Worm (Caenorhabditis elegans) whole organism, young adult: ENCODE data around the gene fbxl-1.

Experiments
- B0035.1 ChIP-seq: sonication (generic microtip); optimal IDR thresholded peaks from 2 replicates; lab custom pipeline; 2016; ENCODE audit warnings: missing genetic modification characterization, mild to moderate bottlenecking, missing compliant biosample characterization, missing genotype, missing genetic modification reagents
- B0336.3 ChIP-seq: fragments of 200-800 bp; sonication (Bioruptor generic); IDR thresholded peaks from 2 replicates; pipeline ENCODE4 v1.3.6; 2022; ENCODE audit warnings: missing genetic modification characterization, missing compliant biosample characterization
- F23B12.7 ChIP-seq: sonication (generic microtip); optimal IDR thresholded peaks from 2 replicates; lab custom pipeline; 2017; ENCODE audit warnings: missing genetic modification characterization, mild to moderate bottlenecking, missing compliant biosample characterization, antibody characterized with exemption, moderate library complexity; ENCODE audit not compliant: insufficient read depth
- F39B2.1 ChIP-seq: fragments of 200-800 bp; sonication (Bioruptor generic); IDR thresholded peaks from 2 replicates; pipeline ENCODE4 v1.3.6; 2022; ENCODE audit warnings: missing genetic modification reagents, missing genetic modification characterization, missing compliant biosample characterization
- F55B11.4 ChIP-seq: sonication (generic microtip); optimal IDR thresholded peaks from 2 replicates; lab custom pipeline; 2016; ENCODE audit warnings: missing compliant biosample characterization, missing genetic modification characterization, borderline replicate concordance; ENCODE audit not compliant: insufficient read depth
- K11D2.4 ChIP-seq: fragments of 200-800 bp; sonication (Bioruptor generic); IDR thresholded peaks from 2 replicates; pipeline ENCODE4 v1.3.6; 2022; ENCODE audit warnings: missing genetic modification reagents, missing genetic modification characterization, missing compliant biosample characterization
- T26A5.8 ChIP-seq: sonication (generic microtip); optimal IDR thresholded peaks from 2 replicates; lab custom pipeline; 2016; ENCODE audit warnings: missing genetic modification characterization, missing compliant biosample characterization
- Y53F4B.3 ChIP-seq: fragments of 200-800 bp; sonication (Bioruptor generic); IDR thresholded peaks from 2 replicates; pipeline ENCODE4 v1.3.6; 2022; ENCODE audit warnings: missing genetic modification reagents, missing genetic modification characterization, missing compliant biosample characterization
- Y79H2A.3 ChIP-seq: fragments of 200-800 bp; sonication (Bioruptor generic); conservative IDR thresholded peaks from 2 replicates; pipeline ENCODE4 v1.3.6; 2022; ENCODE audit warnings: missing genetic modification reagents, missing genetic modification characterization, missing compliant biosample characterization
- ZK185.1 ChIP-seq: sonication (generic microtip); optimal IDR thresholded peaks from 2 replicates; lab custom pipeline; 2016; ENCODE audit warnings: mild to moderate bottlenecking, missing genetic modification characterization, missing compliant biosample characterization; ENCODE audit not compliant: poor library complexity, severe bottlenecking
- akir-1 ChIP-seq: fragments of 200-800 bp; sonication (Bioruptor generic); optimal IDR thresholded peaks from 2 replicates; lab custom pipeline; 2018; ENCODE audit warnings: mild to moderate bottlenecking, missing genetic modification characterization, moderate library complexity, missing compliant biosample characterization
- ama-1 ChIP-seq, 3 experiments: fragments of 150-350 bp in 1 of 3; sonication (generic microtip) in 2 of 3; optimal IDR thresholded peaks; 2 replicates each; lab custom pipeline; 2014 to 2018; ENCODE audit warnings: missing biosample characterization in 2 of 3, missing genetic modification characterization in 2 of 3, missing genetic modification reagents in 2 of 3
- aptf-2 ChIP-seq: fragments of 200-800 bp; sonication (Bioruptor generic); conservative IDR thresholded peaks from 2 replicates; pipeline ENCODE4 v1.3.6; 2022; ENCODE audit warnings: missing genetic modification reagents, missing genetic modification characterization, missing compliant biosample characterization
- athp-1 ChIP-seq: sonication (generic microtip); optimal IDR thresholded peaks from 2 replicates; lab custom pipeline; 2017; ENCODE audit warnings: mild to moderate bottlenecking, missing genetic modification characterization, missing compliant biosample characterization
- attf-3 ChIP-seq: fragments of 200-800 bp; sonication (Bioruptor generic); conservative IDR thresholded peaks from 2 replicates; pipeline ENCODE4 v1.3.6; 2022; ENCODE audit warnings: missing genetic modification reagents, missing genetic modification characterization, missing compliant biosample characterization
- attf-5 ChIP-seq: fragments of 200-800 bp; sonication (Bioruptor generic); optimal IDR thresholded peaks from 2 replicates; lab custom pipeline; 2018; ENCODE audit warnings: mild to moderate bottlenecking, missing genetic modification characterization, missing compliant biosample characterization
- attf-6 ChIP-seq: fragments of 200-800 bp; sonication (Bioruptor generic); IDR thresholded peaks from 2 replicates; pipeline ENCODE4 v1.3.6; 2022; ENCODE audit warnings: missing genetic modification reagents, missing genetic modification characterization, missing compliant biosample characterization
- cebp-1 ChIP-seq, 2 experiments: fragments of 200-800 bp in 1 of 2; sonication (Bioruptor generic) in 1 of 2; sonication (generic microtip) in 1 of 2; IDR thresholded peaks in 1 of 2; optimal IDR thresholded peaks in 1 of 2; 2 replicates each; pipeline versions ENCODE4 v1.3.6 to Lab custom; 2017 to 2022; ENCODE audit warnings: missing compliant biosample characterization in 2 of 2, missing genetic modification characterization in 2 of 2, mild to moderate bottlenecking in 1 of 2, missing genetic modification reagents in 1 of 2, moderate library complexity in 1 of 2
- cebp-2 ChIP-seq: fragments of 200-800 bp; sonication (Bioruptor generic); IDR thresholded peaks from 2 replicates; pipeline ENCODE4 v1.3.6; 2022; ENCODE audit warnings: missing genetic modification characterization, missing compliant biosample characterization
- ceh-58 ChIP-seq: fragments of 200-800 bp; sonication (Bioruptor generic); IDR thresholded peaks from 2 replicates; pipeline ENCODE4 v1.3.6; 2022; ENCODE audit warnings: missing genetic modification characterization, missing compliant biosample characterization
- die-1 ChIP-seq: sonication (generic microtip); optimal IDR thresholded peaks from 2 replicates; lab custom pipeline; 2016; ENCODE audit warnings: missing genotype, mild to moderate bottlenecking, missing genetic modification characterization, missing compliant biosample characterization
- dox-1 ChIP-seq: fragments of 200-800 bp; sonication (Bioruptor generic); IDR thresholded peaks from 2 replicates; pipeline ENCODE4 v1.3.6; 2022; ENCODE audit warnings: missing genetic modification reagents, missing genetic modification characterization, missing compliant biosample characterization
- efl-1 ChIP-seq: fragments of 150-350 bp; optimal IDR thresholded peaks from 2 replicates; lab custom pipeline; 2014; ENCODE audit warnings: missing biosample characterization, missing genetic modification reagents, missing genetic modification characterization
- egrh-3 ChIP-seq: fragments of 200-800 bp; sonication (Bioruptor generic); IDR thresholded peaks from 2 replicates; pipeline ENCODE4 v1.3.6; 2022; ENCODE audit warnings: missing genetic modification reagents, missing genetic modification characterization, missing compliant biosample characterization
- ekl-4 ChIP-seq: fragments of 200-800 bp; sonication (Bioruptor generic); IDR thresholded peaks from 2 replicates; pipeline ENCODE4 v1.3.6; 2022; ENCODE audit warnings: missing genetic modification reagents, missing genetic modification characterization, missing compliant biosample characterization
- ets-4 ChIP-seq: fragments of 200-800 bp; sonication (Bioruptor generic); optimal IDR thresholded peaks from 2 replicates; lab custom pipeline; 2018; ENCODE audit warnings: mild to moderate bottlenecking, missing genetic modification characterization, missing compliant biosample characterization
- hlh-12 ChIP-seq: sonication (generic microtip); optimal IDR thresholded peaks from 2 replicates; lab custom pipeline; 2016; ENCODE audit warnings: missing genetic modification characterization, missing compliant biosample characterization
- hmg-1.2 ChIP-seq: fragments of 200-800 bp; sonication (Bioruptor generic); IDR thresholded peaks from 2 replicates; pipeline ENCODE4 v1.3.6; 2022; ENCODE audit warnings: missing genetic modification reagents, missing genetic modification characterization, missing compliant biosample characterization
- hsf-1 ChIP-seq: fragments of 200-800 bp; sonication (Bioruptor generic); IDR thresholded peaks from 2 replicates; pipeline ENCODE4 v1.3.6; 2022; ENCODE audit warnings: missing genetic modification reagents, missing genetic modification characterization, missing compliant biosample characterization
- lag-1 ChIP-seq: fragments of 200-800 bp; sonication (Bioruptor generic); IDR thresholded peaks from 2 replicates; pipeline ENCODE4 v1.3.6; 2022; ENCODE audit warnings: missing genetic modification reagents, missing genetic modification characterization, missing compliant biosample characterization
- let-526 ChIP-seq: fragments of 200-800 bp; sonication (Bioruptor generic); IDR thresholded peaks from 2 replicates; pipeline ENCODE4 v1.3.6; 2022; ENCODE audit warnings: missing genetic modification reagents, missing genetic modification characterization, missing compliant biosample characterization
- let-607 ChIP-seq, 2 experiments: fragments of 200-800 bp in 1 of 2; sonication (Bioruptor generic) in 1 of 2; sonication (generic microtip) in 1 of 2; optimal IDR thresholded peaks; 2 replicates each; lab custom pipeline; 2016 to 2018; ENCODE audit warnings: mild to moderate bottlenecking in 2 of 2, missing compliant biosample characterization in 2 of 2, missing genetic modification characterization in 2 of 2, moderate library complexity in 2 of 2, missing genotype in 1 of 2
- lin-26 ChIP-seq: fragments of 200-800 bp; sonication (Bioruptor generic); IDR thresholded peaks from 2 replicates; pipeline ENCODE4 v1.3.6; 2022; ENCODE audit warnings: missing genetic modification reagents, missing genetic modification characterization, missing compliant biosample characterization
- lin-54 ChIP-seq: fragments of 200-800 bp; sonication (Bioruptor generic); optimal IDR thresholded peaks from 2 replicates; lab custom pipeline; 2018; ENCODE audit warnings: mild to moderate bottlenecking, missing genetic modification characterization, missing compliant biosample characterization
- lsy-27 ChIP-seq: sonication (generic microtip); optimal IDR thresholded peaks from 2 replicates; lab custom pipeline; 2017; ENCODE audit warnings: missing genetic modification characterization, mild to moderate bottlenecking, missing compliant biosample characterization, antibody characterized with exemption, missing genotype, borderline replicate concordance; ENCODE audit not compliant: insufficient read depth
- madf-6 ChIP-seq: fragments of 200-800 bp; sonication (Bioruptor generic); IDR thresholded peaks from 2 replicates; pipeline ENCODE4 v1.3.6; 2022; ENCODE audit warnings: missing genetic modification reagents, missing genetic modification characterization, missing compliant biosample characterization
- mcd-1 ChIP-seq: fragments of 200-800 bp; sonication (Bioruptor generic); IDR thresholded peaks from 2 replicates; pipeline ENCODE4 v1.3.6; 2022; ENCODE audit warnings: missing genetic modification reagents, missing genetic modification characterization, missing compliant biosample characterization
- mxl-1 ChIP-seq: sonication (generic microtip); optimal IDR thresholded peaks from 2 replicates; lab custom pipeline; 2016; ENCODE audit warnings: missing genetic modification characterization, missing compliant biosample characterization
- nhr-27 ChIP-seq: fragments of 200-800 bp; sonication (Bioruptor generic); optimal IDR thresholded peaks from 2 replicates; lab custom pipeline; 2018; ENCODE audit warnings: mild to moderate bottlenecking, missing genetic modification characterization, moderate library complexity, missing compliant biosample characterization
- nhr-80 ChIP-seq: sonication (generic microtip); optimal IDR thresholded peaks from 2 replicates; lab custom pipeline; 2016; ENCODE audit warnings: missing genetic modification characterization, missing compliant biosample characterization
- sdz-38 ChIP-seq: sonication (generic microtip); optimal IDR thresholded peaks from 2 replicates; lab custom pipeline; 2016; ENCODE audit warnings: missing genotype, missing genetic modification characterization, missing compliant biosample characterization
- snpc-3.4 ChIP-seq: sonication (generic microtip); optimal IDR thresholded peaks from 2 replicates; lab custom pipeline; 2017; ENCODE audit warnings: missing genetic modification characterization, mild to moderate bottlenecking, missing compliant biosample characterization, antibody characterized with exemption, moderate library complexity, missing genotype, missing genetic modification reagents
- tbp1 ChIP-seq: fragments of 200-800 bp; sonication (Bioruptor generic); optimal IDR thresholded peaks from 2 replicates; lab custom pipeline; 2018; ENCODE audit warnings: mild to moderate bottlenecking, missing genetic modification characterization, missing compliant biosample characterization
- zfh-2 ChIP-seq: fragments of 200-800 bp; sonication (Bioruptor generic); conservative IDR thresholded peaks from 2 replicates; pipeline ENCODE4 v1.3.6; 2022; ENCODE audit warnings: missing genetic modification reagents, missing genetic modification characterization, missing compliant biosample characterization
- ztf-18 ChIP-seq: sonication (generic microtip); optimal IDR thresholded peaks from 2 replicates; lab custom pipeline; 2016; ENCODE audit warnings: missing genotype, mild to moderate bottlenecking, missing genetic modification characterization, missing compliant biosample characterization
- ztf-22 ChIP-seq: fragments of 200-800 bp; sonication (Bioruptor generic); optimal IDR thresholded peaks from 2 replicates; lab custom pipeline; 2018; ENCODE audit warnings: mild to moderate bottlenecking, missing genetic modification characterization, moderate library complexity, missing compliant biosample characterization
- ztf-28 ChIP-seq: fragments of 200-800 bp; sonication (Bioruptor generic); IDR thresholded peaks from 2 replicates; pipeline ENCODE4 v1.3.6; 2022; ENCODE audit warnings: missing genetic modification reagents, missing genetic modification characterization, missing compliant biosample characterization

The fbxl-1 gene

ce11 chrIII:8242809-8243208, 15.2 kb downstream of the fbxl-1 start, which contains the start of gene C02F5.12:
TSS of gene C02F5.12 (minus strand) at chrIII:8243029.
- TF ChIP-seq sdz-38 (no peak), attf-6 (GFP tag; lab: Robert Waterston, UW) (no peak), T26A5.8 (tag; lab: Kevin White, UChicago) (no peak), K11D2.4 (GFP tag; lab: Robert Waterston, UW) (no peak), F23B12.7 (tag; lab: Kevin White, UChicago) (no peak), ekl-4 (peak; percentile 56), snpc-3.4 (tag; lab: Kevin White, UChicago) (peak; percentile 33), ama-1 (optimal IDR thresholded peaks at IDR 0.05; lab: Kevin White, UChicago) (no peak), ama-1 (GFP tag; optimal IDR thresholded peaks at IDR 0.05; lab: Kevin White, UChicago) (no peak), B0035.1 (tag; lab: Kevin White, UChicago) (no peak), madf-6 (GFP tag; lab: Robert Waterston, UW) (peak; percentile 49; the same call in 1 of the 2 replicates), Y79H2A.3 (GFP tag; lab: Robert Waterston, UW) (no peak), mcd-1 (GFP tag; lab: Robert Waterston, UW) (peak; percentile 28; the same call in 1 of the 2 replicates), aptf-2 (GFP tag; lab: Robert Waterston, UW) (no peak), nhr-80 (tag; lab: Kevin White, UChicago) (peak; percentile 46), nhr-27 (tag; lab: Kevin White, UChicago) (no peak), akir-1 (no peak), ceh-58 (GFP tag; lab: Robert Waterston, UW) (0 out of 2 replicates have a peak, but pooled peaks have one; percentile 51), ZK185.1 (tag; lab: Kevin White, UChicago) (no peak), lin-26 (GFP tag; lab: Robert Waterston, UW) (no peak), ets-4 (GFP tag; lab: Kevin White, UChicago) (no peak), hlh-12 (tag; lab: Kevin White, UChicago) (no peak), tbp1 (GFP tag; lab: Kevin White, UChicago) (peak; percentile 25), F55B11.4 (no peak), hmg-1.2 (GFP tag; lab: Robert Waterston, UW) (peak; percentile 38), lin-54 (GFP tag; lab: Kevin White, UChicago) (peak; percentile 61), B0336.3 (peak; percentile 42; the same call in 1 of the 2 replicates), ztf-22 (GFP tag; lab: Kevin White, UChicago) (no peak), let-526 (no peak), lag-1 (GFP tag; lab: Robert Waterston, UW) (no peak), die-1 (tag; lab: Kevin White, UChicago) (no peak), F39B2.1 (GFP tag; lab: Robert Waterston, UW) (no peak), athp-1 (tag; lab: Kevin White, UChicago) (no peak), egrh-3 (GFP tag; lab: Robert Waterston, UW) (no peak), attf-5 (GFP tag; lab: Kevin White, UChicago) (peak; percentile 16), cebp-2 (GFP tag; lab: Robert Waterston, UW) (no peak), hsf-1 (GFP tag; lab: Robert Waterston, UW) (peak; percentile 40; the same call in 1 of the 2 replicates), Y53F4B.3 (GFP tag; lab: Robert Waterston, UW) (no peak), efl-1 (GFP tag; lab: Kevin White, UChicago) (no peak), ztf-28 (GFP tag; lab: Robert Waterston, UW) (no peak), lsy-27 (tag; lab: Kevin White, UChicago) (no peak), ztf-18 (tag; lab: Kevin White, UChicago) (no peak), mxl-1 (tag; lab: Kevin White, UChicago) (no peak), attf-3 (GFP tag; lab: Robert Waterston, UW) (0 out of 2 replicates have a peak, but pooled peaks have one; percentile 19), let-607 (tag; optimal IDR thresholded peaks at IDR 0.05; lab: Kevin White, UChicago) (no peak), cebp-1 (GFP tag; IDR thresholded peaks at IDR 0.05; lab: Robert Waterston, UW) (no peak), cebp-1 (tag; optimal IDR thresholded peaks at IDR 0.05; lab: Kevin White, UChicago) (peak; percentile 48), zfh-2 (GFP tag; lab: Robert Waterston, UW) (no peak), dox-1 (no peak)
